Worm (Caenorhabditis elegans) whole organism, early embryonic: ENCODE data around the gene C16C8.22.

Experiments used
- B0310.2 ChIP-seq: sonication (generic microtip); optimal IDR thresholded peaks from 2 replicates; lab custom pipeline; 2016; ENCODE audit warnings: mild to moderate bottlenecking, missing genetic modification characterization, missing compliant biosample characterization
- F13C5.2 ChIP-seq: sonication (generic microtip); optimal IDR thresholded peaks from 2 replicates; lab custom pipeline; 2017; ENCODE audit warnings: mild to moderate bottlenecking, missing genetic modification characterization, inconsistent platforms, missing compliant biosample characterization
- aly-1 ChIP-seq: sonication (generic microtip); optimal IDR thresholded peaks from 2 replicates; lab custom pipeline; 2016; ENCODE audit warnings: missing genetic modification characterization, missing compliant biosample characterization
- ama-1 ChIP-seq: fragments of 150-350 bp; optimal IDR thresholded peaks from 2 replicates; lab custom pipeline; 2014
- ceh-13 ChIP-seq: fragments of 200-800 bp; sonication (Bioruptor generic); optimal IDR thresholded peaks from 2 replicates; lab custom pipeline; 2018; ENCODE audit warnings: mild to moderate bottlenecking, missing genetic modification characterization, missing compliant biosample characterization
- ceh-36 ChIP-seq: sonication (generic microtip); optimal IDR thresholded peaks from 2 replicates; lab custom pipeline; 2016; ENCODE audit warnings: missing genetic modification characterization, inconsistent platforms, missing compliant biosample characterization
- ets-7 ChIP-seq: sonication (generic microtip); optimal IDR thresholded peaks from 2 replicates; lab custom pipeline; 2016; ENCODE audit warnings: missing genotype, missing genetic modification characterization, missing compliant biosample characterization
- flt-1 ChIP-seq: fragments of 200-800 bp; sonication (Bioruptor generic); IDR thresholded peaks from 2 replicates; pipeline ENCODE4 v1.3.6; 2022; ENCODE audit warnings: missing genetic modification characterization, missing compliant biosample characterization
- hmbx-1 ChIP-seq: sonication (generic microtip); optimal IDR thresholded peaks from 2 replicates; lab custom pipeline; 2016; ENCODE audit warnings: mild to moderate bottlenecking, missing genetic modification characterization, missing compliant biosample characterization
- hmg-4 ChIP-seq: fragments of 200-800 bp; sonication (Bioruptor generic); optimal IDR thresholded peaks from 2 replicates; lab custom pipeline; 2018; ENCODE audit warnings: mild to moderate bottlenecking, missing genetic modification characterization, missing compliant biosample characterization
- hnd-1 ChIP-seq: sonication (generic microtip); optimal IDR thresholded peaks from 2 replicates; lab custom pipeline; 2016; ENCODE audit warnings: missing genetic modification characterization, missing compliant biosample characterization
- pes-1 ChIP-seq: fragments of 200-800 bp; sonication (Bioruptor generic); IDR thresholded peaks from 2 replicates; pipeline ENCODE4 v1.3.6; 2022; ENCODE audit warnings: missing genetic modification reagents, missing genetic modification characterization, missing compliant biosample characterization
- scrt-1 ChIP-seq: fragments of 200-800 bp; sonication (Bioruptor generic); IDR thresholded peaks from 2 replicates; pipeline ENCODE4 v1.3.6; 2022; ENCODE audit warnings: missing genetic modification characterization, missing compliant biosample characterization
- sea-1 ChIP-seq: fragments of 200-800 bp; sonication (Bioruptor generic); conservative IDR thresholded peaks from 2 replicates; pipeline ENCODE4 v1.3.6; 2022; ENCODE audit warnings: missing genetic modification characterization, missing compliant biosample characterization
- tbx-11 ChIP-seq: fragments of 200-800 bp; sonication (Bioruptor generic); IDR thresholded peaks from 2 replicates; pipeline ENCODE4 v1.3.6; 2022; ENCODE audit warnings: missing genetic modification characterization, missing compliant biosample characterization
- tbx-37 ChIP-seq: fragments of 200-800 bp; sonication (Bioruptor generic); conservative IDR thresholded peaks from 2 replicates; pipeline ENCODE4 v1.3.6; 2022; ENCODE audit warnings: missing genetic modification reagents, missing genetic modification characterization, missing compliant biosample characterization
- tra-4 ChIP-seq: sonication (generic microtip); optimal IDR thresholded peaks from 2 replicates; lab custom pipeline; 2017; ENCODE audit warnings: missing genetic modification characterization, missing compliant biosample characterization

C16C8.22 gene

ce11 chrII:3436412-3436811 lies 6.6 kb downstream of the C16C8.22 start, which contains the start of gene skpo-2:
TSS of gene skpo-2 (minus strand) at chrII:3436512.
- TF ChIP-seq hnd-1 (tag; lab: Kevin White, UChicago) (no peak), aly-1 (no peak), hmbx-1 (no peak), scrt-1 (GFP tag; lab: Robert Waterston, UW) (no peak), pes-1 (GFP tag; lab: Robert Waterston, UW) (no peak), F13C5.2 (no peak), hmg-4 (GFP tag; lab: Kevin White, UChicago) (no peak), ceh-36 (tag; lab: Kevin White, UChicago) (no peak), ama-1 (lab: Kevin White, UChicago) (no peak), tbx-37 (GFP tag; lab: Robert Waterston, UW) (no peak), tra-4 (tag; lab: Kevin White, UChicago) (no peak), ets-7 (tag; lab: Kevin White, UChicago) (no peak), ceh-13 (GFP tag; lab: Kevin White, UChicago) (no peak), flt-1 (GFP tag; lab: Robert Waterston, UW) (no peak), B0310.2 (no peak), tbx-11 (no peak)

- TF ChIP-seq hnd-1 (tag; lab: Kevin White, UChicago) (no peak), F13C5.2 (no peak), tbx-37 (GFP tag; lab: Robert Waterston, UW) (no peak), ceh-36 (tag; lab: Kevin White, UChicago) (no peak), ets-7 (tag; lab: Kevin White, UChicago) (no peak), aly-1 (no peak), ceh-13 (GFP tag; lab: Kevin White, UChicago) (no peak), tra-4 (tag; lab: Kevin White, UChicago) (no peak), hmg-4 (GFP tag; lab: Kevin White, UChicago) (no peak), pes-1 (GFP tag; lab: Robert Waterston, UW) (no peak), flt-1 (GFP tag; lab: Robert Waterston, UW) (no peak), scrt-1 (GFP tag; lab: Robert Waterston, UW) (no peak), sea-1 (GFP tag; lab: Robert Waterston, UW) (no peak), B0310.2 (no peak), hmbx-1 (no peak), tbx-11 (no peak), ama-1 (lab: Kevin White, UChicago) (no peak)
Measured at ce11 chrII:3434893-3435503, 8.1 kb downstream of the C16C8.22 start.

DNA sequence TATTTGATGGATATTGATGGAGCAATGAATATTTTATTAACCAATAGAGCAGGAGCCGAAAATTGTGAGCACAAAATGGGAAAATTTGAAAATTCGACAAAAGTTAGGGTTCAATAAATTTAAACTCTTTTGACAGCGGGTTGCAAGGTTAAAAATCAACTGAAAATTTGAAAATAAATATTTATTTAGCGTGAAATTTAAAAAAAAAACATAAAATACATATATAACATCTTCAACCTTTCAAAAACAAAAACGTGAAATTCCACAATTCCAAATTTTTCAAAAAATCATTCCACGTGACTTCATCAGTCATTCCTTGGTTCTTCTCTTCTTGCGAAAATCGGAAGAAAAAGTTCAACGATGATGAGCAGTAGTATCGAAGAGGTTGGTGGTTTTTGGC lies 13.7 kb downstream of the C16C8.22 start, which contains the start of gene C16C8.18:
C16C8.18 (plus strand) TSS at position 301 of the 400 bp plus-strand sequence.
- no peak for TF ChIP-seq F13C5.2
- no peak for TF ChIP-seq ets-7 (tag; lab: Kevin White, UChicago)
- no peak for TF ChIP-seq sea-1 (GFP tag; lab: Robert Waterston, UW)
- TF ChIP-seq hmg-4 (GFP tag; lab: Kevin White, UChicago), result no peak
- no peak for TF ChIP-seq ceh-13 (GFP tag; lab: Kevin White, UChicago)
- TF ChIP-seq aly-1, result no peak
- TF ChIP-seq scrt-1 (GFP tag; lab: Robert Waterston, UW), result no peak
- TF ChIP-seq tra-4 (tag; lab: Kevin White, UChicago), result no peak
- TF ChIP-seq hmbx-1, result no peak
- TF ChIP-seq hnd-1 (tag; lab: Kevin White, UChicago), result no peak
- TF ChIP-seq pes-1 (GFP tag; lab: Robert Waterston, UW), result no peak
- no peak for TF ChIP-seq tbx-11
- TF ChIP-seq B0310.2, result no peak
- no peak for TF ChIP-seq flt-1 (GFP tag; lab: Robert Waterston, UW)
- no peak for TF ChIP-seq ama-1 (lab: Kevin White, UChicago)
- no peak for TF ChIP-seq tbx-37 (GFP tag; lab: Robert Waterston, UW)
- no peak for TF ChIP-seq ceh-36 (tag; lab: Kevin White, UChicago)

DNA sequence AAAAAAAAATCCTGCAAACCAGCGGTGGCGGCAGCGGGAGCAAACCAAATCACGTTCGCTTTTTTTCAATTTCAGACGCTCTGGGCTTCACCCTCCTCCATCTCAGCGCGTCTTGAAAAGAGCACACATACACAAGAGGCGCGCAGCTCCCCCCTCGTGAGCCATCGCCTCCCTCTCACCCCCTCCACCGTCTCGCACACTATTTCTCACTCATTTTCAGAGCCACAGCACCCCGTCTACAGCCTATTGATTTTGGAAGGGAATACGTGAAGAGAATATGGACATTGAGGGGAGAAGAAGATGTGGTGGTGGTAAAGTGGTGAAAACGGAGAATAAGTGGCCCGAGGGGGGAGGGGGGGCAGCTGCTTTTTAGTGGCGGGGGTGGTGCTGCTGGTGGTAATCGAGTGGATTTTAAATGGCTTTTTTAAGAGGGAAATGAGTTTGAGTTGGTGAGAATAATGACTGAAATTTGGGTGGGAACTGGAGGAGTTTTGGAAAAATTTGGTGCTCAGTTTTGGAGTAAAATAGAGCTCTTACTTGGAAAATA lies 14.8 kb downstream of the C16C8.22 start:
- TF ChIP-seq flt-1 (GFP tag; lab: Robert Waterston, UW) (no peak), tbx-37 (GFP tag; lab: Robert Waterston, UW) (no peak)

- TF ChIP-seq hmbx-1, result no peak
- TF ChIP-seq ceh-36 (tag; lab: Kevin White, UChicago), result no peak
- no peak for TF ChIP-seq ets-7 (tag; lab: Kevin White, UChicago)
- TF ChIP-seq tbx-37 (GFP tag; lab: Robert Waterston, UW), result no peak
- TF ChIP-seq sea-1 (GFP tag; lab: Robert Waterston, UW), result no peak
- TF ChIP-seq flt-1 (GFP tag; lab: Robert Waterston, UW), result no peak
- no peak for TF ChIP-seq tra-4 (tag; lab: Kevin White, UChicago)
- no peak for TF ChIP-seq aly-1
- no peak for TF ChIP-seq F13C5.2
- no peak for TF ChIP-seq B0310.2
- no peak for TF ChIP-seq scrt-1 (GFP tag; lab: Robert Waterston, UW)
Measured at ce11 chrII:3425433-3425832, 17.6 kb downstream of the C16C8.22 start, which contains the start of gene nep-11. TSS of gene nep-11 (minus strand) at chrII:3425533.

- TF ChIP-seq ets-7 (tag; lab: Kevin White, UChicago) (no peak), tbx-11 (no peak), sea-1 (GFP tag; lab: Robert Waterston, UW) (no peak), flt-1 (GFP tag; lab: Robert Waterston, UW) (no peak)
Measured at ce11 chrII:3422938-3423337, 20.1 kb downstream of the C16C8.22 start.

ce11 chrII:3416528-3416927 lies 26.5 kb downstream of the C16C8.22 start, which contains the start of gene nep-6:
TSS of gene nep-6 (plus strand) at chrII:3416828.
- no peak for TF ChIP-seq pes-1 (GFP tag; lab: Robert Waterston, UW)
- no peak for TF ChIP-seq flt-1 (GFP tag; lab: Robert Waterston, UW)
- no peak for TF ChIP-seq ceh-36 (tag; lab: Kevin White, UChicago)
- TF ChIP-seq ceh-13 (GFP tag; lab: Kevin White, UChicago), result no peak
- no peak for TF ChIP-seq aly-1
- TF ChIP-seq tbx-11, result no peak
- TF ChIP-seq hmg-4 (GFP tag; lab: Kevin White, UChicago), result no peak
- TF ChIP-seq tbx-37 (GFP tag; lab: Robert Waterston, UW), result no peak
- TF ChIP-seq ets-7 (tag; lab: Kevin White, UChicago), result no peak
- no peak for TF ChIP-seq ama-1 (lab: Kevin White, UChicago)
- no peak for TF ChIP-seq F13C5.2
- no peak for TF ChIP-seq sea-1 (GFP tag; lab: Robert Waterston, UW)
- TF ChIP-seq tra-4 (tag; lab: Kevin White, UChicago), result no peak
- TF ChIP-seq hmbx-1, result no peak
- TF ChIP-seq B0310.2, result no peak
- TF ChIP-seq scrt-1 (GFP tag; lab: Robert Waterston, UW), result no peak
- TF ChIP-seq hnd-1 (tag; lab: Kevin White, UChicago), result no peak
